Fruit fly (Drosophila melanogaster): ENCODE data around the gene CCT7.

DNA sequence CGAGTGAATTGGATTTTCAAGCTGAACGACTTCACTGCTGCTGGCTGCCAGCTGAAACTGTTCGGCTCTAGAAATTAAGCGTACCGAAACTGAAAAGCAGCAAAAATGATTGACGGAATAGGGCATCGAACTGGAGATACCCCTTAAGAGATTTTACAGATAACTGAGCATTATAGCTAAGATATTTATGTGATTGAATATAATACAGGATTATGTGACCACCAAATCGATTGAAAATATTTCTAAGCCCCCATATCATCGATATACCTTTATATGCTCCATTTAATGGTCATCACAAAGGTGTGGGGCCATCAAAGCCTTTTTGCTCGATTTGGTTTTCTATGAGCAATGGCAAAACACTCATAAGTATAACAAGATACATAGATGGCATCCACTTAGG is 16.6 kb upstream of the CCT7 start:
- TF ChIP-seq CG8478 (optimal IDR thresholded peaks at IDR 0.05) = no peak
- no peak for TF ChIP-seq CTCF (optimal IDR thresholded peaks at IDR 0.05)
